Fruit fly (Drosophila melanogaster): ENCODE measurements around the gene CG14710.

Gene CG14710

dm6 chr3R:11589764-11590358 lies 30.0 kb upstream of the CG14710 start, which contains the start of gene CG6791:
Gene CG6791 (minus strand): TSS chr3R:11590146.
- TF ChIP-seq Opbp (GFP tag; IDR thresholded peaks at IDR 0.05; ENCODE audit: partially characterized antibody), result peak; percentile 86; the same call in 2 of the 3 replicates
- TF ChIP-seq lov (optimal IDR thresholded peaks at IDR 0.05), result no peak
- no peak for TF ChIP-seq lov (GFP tag; IDR thresholded peaks at IDR 0.05)
- TF ChIP-seq Gug (GFP tag; IDR thresholded peaks at IDR 0.05), result no peak
- TF ChIP-seq CG8944 (GFP tag; optimal IDR thresholded peaks at IDR 0.05), result no peak
- TF ChIP-seq CG10979 (tag; optimal IDR thresholded peaks at IDR 0.05), result no peak
- TF ChIP-seq CG11398 (GFP tag; optimal IDR thresholded peaks at IDR 0.05), result no peak
- no peak for TF ChIP-seq tgo (GFP tag; IDR thresholded peaks at IDR 0.05)
- TF ChIP-seq Six4 (GFP tag; optimal IDR thresholded peaks at IDR 0.05), result no peak
- peak; percentile 4 for TF ChIP-seq CHES-1-like (GFP tag; optimal IDR thresholded peaks at IDR 0.05)
- TF ChIP-seq sna (GFP tag; IDR thresholded peaks at IDR 0.05; ENCODE audit: partially characterized antibody), result peak; percentile 78
- no peak for TF ChIP-seq Deaf1 (tag; optimal IDR thresholded peaks at IDR 0.05)
- TF ChIP-seq Myb (GFP tag; optimal IDR thresholded peaks at IDR 0.05), result no peak
- TF ChIP-seq Hmr (GFP tag; optimal IDR thresholded peaks at IDR 0.05), result no peak
- TF ChIP-seq Mrtf (GFP tag; IDR thresholded peaks at IDR 0.05), result no peak
- no peak for TF ChIP-seq CG6765 (GFP tag; optimal IDR thresholded peaks at IDR 0.05)
- no peak; the same call in 2 of the 3 replicates for TF ChIP-seq CG34422 (GFP tag; IDR thresholded peaks at IDR 0.05)
- TF ChIP-seq Dll (GFP tag; IDR thresholded peaks at IDR 0.05; ENCODE audit: partially characterized antibody), result peak; percentile 88
- TF ChIP-seq CG11456 (GFP tag; IDR thresholded peaks at IDR 0.05), result no peak
- no peak for TF ChIP-seq CG1603 (tag; optimal IDR thresholded peaks at IDR 0.05)
- TF ChIP-seq peb (GFP tag; IDR thresholded peaks at IDR 0.05), result no peak
- TF ChIP-seq Rfx (GFP tag; IDR thresholded peaks at IDR 0.05), result no peak
- TF ChIP-seq fd64A (GFP tag; optimal IDR thresholded peaks at IDR 0.05), result no peak
- TF ChIP-seq CG6791 (GFP tag; IDR thresholded peaks at IDR 0.05; ENCODE audit: partially characterized antibody), result peak; percentile 96
- TF ChIP-seq crp (GFP tag; optimal IDR thresholded peaks at IDR 0.05), result no peak
- no peak for TF ChIP-seq CkIIα-i1 (GFP tag; IDR thresholded peaks at IDR 0.05)
- TF ChIP-seq CG14860 (GFP tag; IDR thresholded peaks at IDR 0.05; ENCODE audit: partially characterized antibody), result peak; percentile 72
- TF ChIP-seq CG3726 (GFP tag; IDR thresholded peaks at IDR 0.05), result no peak
- no peak for TF ChIP-seq CG15696 (tag; optimal IDR thresholded peaks at IDR 0.05)
- peak; percentile 74 for TF ChIP-seq Sry-δ (GFP tag; optimal IDR thresholded peaks at IDR 0.05)
- TF ChIP-seq CG10543 (GFP tag; optimal IDR thresholded peaks at IDR 0.05), result no peak
- TF ChIP-seq sisA (GFP tag; IDR thresholded peaks at IDR 0.05), result no peak
- no peak; the same call in 2 of the 3 replicates for TF ChIP-seq row (GFP tag; IDR thresholded peaks at IDR 0.05)
- TF ChIP-seq br (optimal IDR thresholded peaks at IDR 0.05), result no peak
- TF ChIP-seq oc (tag; optimal IDR thresholded peaks at IDR 0.05), result peak; percentile 91
- TF ChIP-seq CG8281 (tag; optimal IDR thresholded peaks at IDR 0.05), result no peak
- no peak for TF ChIP-seq CG11695 (GFP tag; IDR thresholded peaks at IDR 0.05)
- TF ChIP-seq slbo (GFP tag; IDR thresholded peaks at IDR 0.05), result no peak
- TF ChIP-seq hkb (optimal IDR thresholded peaks at IDR 0.05), result no peak
- no peak for TF ChIP-seq hkb (GFP tag; IDR thresholded peaks at IDR 0.05)
- no peak for TF ChIP-seq chn (GFP tag; optimal IDR thresholded peaks at IDR 0.05)
- no peak for TF ChIP-seq HLH54F (GFP tag; optimal IDR thresholded peaks at IDR 0.05)
- no peak for TF ChIP-seq CG6254 (GFP tag; optimal IDR thresholded peaks at IDR 0.05)
- no peak for TF ChIP-seq CG18262 (tag; optimal IDR thresholded peaks at IDR 0.05)
- no peak for TF ChIP-seq corto (GFP tag; optimal IDR thresholded peaks at IDR 0.05)
- no peak for TF ChIP-seq CG18476 (GFP tag; optimal IDR thresholded peaks at IDR 0.05)
- TF ChIP-seq Adf1 (GFP tag; IDR thresholded peaks at IDR 0.05), result no peak
- no peak for TF ChIP-seq Dad (GFP tag; optimal IDR thresholded peaks at IDR 0.05)
- TF ChIP-seq ranshi (GFP tag; IDR thresholded peaks at IDR 0.05), result no peak
- TF ChIP-seq fd96Cb (tag; optimal IDR thresholded peaks at IDR 0.05), result no peak
- no peak for TF ChIP-seq CG6272 (GFP tag; IDR thresholded peaks at IDR 0.05)
- no peak for TF ChIP-seq Xrp1 (GFP tag; IDR thresholded peaks at IDR 0.05)
